Worm (Caenorhabditis elegans) whole organism, late embryonic: ENCODE data around the gene AH9.6.

Source experiments
- ama-1 ChIP-seq: fragments of 150-350 bp; optimal IDR thresholded peaks from 2 replicates; lab custom pipeline; 2014
- ceh-14 ChIP-seq: sonication (generic microtip); optimal IDR thresholded peaks from 2 replicates; lab custom pipeline; 2016; ENCODE audit warnings: missing genotype, missing genetic modification characterization, missing compliant biosample characterization
- ceh-22 ChIP-seq: sonication (generic microtip); optimal IDR thresholded peaks from 2 replicates; lab custom pipeline; 2017; ENCODE audit warnings: missing biosample characterization, missing genetic modification characterization
- ceh-48 ChIP-seq: sonication (generic microtip); optimal IDR thresholded peaks from 2 replicates; lab custom pipeline; 2016; ENCODE audit warnings: missing genetic modification characterization, inconsistent platforms, missing compliant biosample characterization
- dve-1 ChIP-seq: sonication (generic microtip); optimal IDR thresholded peaks from 2 replicates; lab custom pipeline; 2017; ENCODE audit warnings: antibody characterized with exemption, mild to moderate bottlenecking, missing genetic modification characterization, missing compliant biosample characterization
- nhr-11 ChIP-seq: fragments of 150-350 bp; optimal IDR thresholded peaks from 2 replicates; lab custom pipeline; 2014; ENCODE audit warnings: missing biosample characterization, missing genetic modification characterization
- pha-4 ChIP-seq: fragments of 150-350 bp; optimal IDR thresholded peaks from 2 replicates; lab custom pipeline; 2018; ENCODE audit warnings: missing biosample characterization, missing genetic modification reagents, missing genetic modification characterization
- sox-4 ChIP-seq: sonication (generic microtip); optimal IDR thresholded peaks from 2 replicates; lab custom pipeline; 2017; ENCODE audit warnings: mild to moderate bottlenecking, missing genetic modification characterization, inconsistent platforms, missing compliant biosample characterization
- unc-42 ChIP-seq: sonication (generic microtip); optimal IDR thresholded peaks from 2 replicates; lab custom pipeline; 2016; ENCODE audit warnings: missing genotype, missing genetic modification characterization, missing compliant biosample characterization

- TF ChIP-seq ama-1 (lab: Kevin White, UChicago): no peak
- TF ChIP-seq pha-4: no peak
- no peak for TF ChIP-seq ceh-14
- TF ChIP-seq sox-4: no peak
- no peak for TF ChIP-seq nhr-11
- no peak for TF ChIP-seq ceh-48 (tag; lab: Kevin White, UChicago)
- TF ChIP-seq unc-42: no peak
- no peak for TF ChIP-seq ceh-22 (tag; lab: Kevin White, UChicago)
- no peak for TF ChIP-seq dve-1 (tag; lab: Kevin White, UChicago)
Observed at ce11 chrX:2213400-2214362, 54.3 kb downstream of the AH9.6 start.
